Fruit fly (Drosophila melanogaster) whole organism, embryonic: ENCODE measurements around the gene PAPLA1.

Experiments used
- Abd-B ChIP-seq: fragments of 200-800 bp; sonication (Bioruptor generic); optimal IDR thresholded peaks from 2 replicates; lab custom pipeline; 2018; ENCODE audit warnings: missing biosample characterization, mild to moderate bottlenecking, missing genetic modification characterization, moderate library complexity
- Adf1 ChIP-seq: fragments of 200-800 bp; sonication (Bioruptor generic); IDR thresholded peaks from 2 replicates; pipeline ENCODE4 v1.3.6; 2022; ENCODE audit warnings: missing biosample characterization, missing genetic modification characterization
- B-H2 ChIP-seq: fragments of 200-800 bp; sonication (Bioruptor generic); optimal IDR thresholded peaks from 2 replicates; lab custom pipeline; 2018; ENCODE audit warnings: missing biosample characterization, mild to moderate bottlenecking, missing genetic modification characterization
- Bgb ChIP-seq: fragments of 200-800 bp; sonication (Bioruptor generic); IDR thresholded peaks from 2 replicates; pipeline ENCODE4 v1.3.6; 2022; ENCODE audit warnings: missing biosample characterization, missing genetic modification characterization; ENCODE audit not compliant: partially characterized antibody
- C15 ChIP-seq: fragments of 200-800 bp; sonication (Bioruptor generic); IDR thresholded peaks from 3 replicates; pipeline ENCODE4 v1.3.6; 2022; ENCODE audit warnings: missing biosample characterization, missing genetic modification characterization
- CG10462 ChIP-seq: fragments of 200-800 bp; sonication (Bioruptor generic); optimal IDR thresholded peaks from 2 replicates; lab custom pipeline; 2016; ENCODE audit warnings: missing biosample characterization, missing genetic modification characterization
- CG12659 ChIP-seq: fragments of 200-800 bp; sonication (Bioruptor generic); optimal IDR thresholded peaks from 3 replicates; lab custom pipeline; 2017; ENCODE audit warnings: mild to moderate bottlenecking, missing biosample characterization, missing genetic modification reagents, missing genetic modification characterization
- CG13424 ChIP-seq: fragments of 200-800 bp; sonication (Bioruptor generic); optimal IDR thresholded peaks from 2 replicates; lab custom pipeline; 2019; ENCODE audit warnings: missing biosample characterization, mild to moderate bottlenecking, missing genetic modification characterization, moderate library complexity
- CG15514 ChIP-seq: fragments of 200-800 bp; sonication (Bioruptor generic); optimal IDR thresholded peaks from 3 replicates; lab custom pipeline; 2017; ENCODE audit warnings: missing biosample characterization, missing genetic modification characterization, mild to moderate bottlenecking, moderate library complexity, missing genetic modification reagents
- CG2116 ChIP-seq: fragments of 200-800 bp; sonication (Bioruptor generic); optimal IDR thresholded peaks from 3 replicates; lab custom pipeline; 2018; ENCODE audit warnings: missing biosample characterization, mild to moderate bottlenecking, missing genetic modification characterization
- CG3281 ChIP-seq: fragments of 200-800 bp; sonication (Bioruptor generic); optimal IDR thresholded peaks from 3 replicates; lab custom pipeline; 2017; ENCODE audit warnings: missing biosample characterization, mild to moderate bottlenecking, missing genetic modification characterization
- CG3407 ChIP-seq: fragments of 200-800 bp; sonication (Bioruptor generic); optimal IDR thresholded peaks from 2 replicates; lab custom pipeline; 2018; ENCODE audit warnings: missing biosample characterization, mild to moderate bottlenecking, missing genetic modification characterization
- CG34422 ChIP-seq: fragments of 200-800 bp; sonication (Bioruptor generic); IDR thresholded peaks from 3 replicates; pipeline ENCODE4 v1.3.6; 2022; ENCODE audit warnings: missing biosample characterization, missing genetic modification characterization
- CG3838 ChIP-seq: fragments of 200-800 bp; sonication (Bioruptor generic); optimal IDR thresholded peaks from 3 replicates; lab custom pipeline; 2016; ENCODE audit warnings: missing biosample characterization, missing genetic modification characterization
- CG4707 ChIP-seq: fragments of 200-800 bp; sonication (Bioruptor generic); optimal IDR thresholded peaks from 2 replicates; lab custom pipeline; 2018; ENCODE audit warnings: missing biosample characterization, mild to moderate bottlenecking, missing genetic modification characterization, moderate library complexity
- CG5953 ChIP-seq: fragments of 200-800 bp; sonication (Bioruptor generic); IDR thresholded peaks from 2 replicates; pipeline ENCODE4 v1.3.6; 2022; ENCODE audit warnings: missing biosample characterization, missing genetic modification characterization
- CG6254 ChIP-seq: fragments of 200-800 bp; sonication (Bioruptor generic); optimal IDR thresholded peaks from 3 replicates; lab custom pipeline; 2017; ENCODE audit warnings: mild to moderate bottlenecking, missing biosample characterization, missing genetic modification reagents, missing genetic modification characterization
- CG8290 ChIP-seq, 3 experiments: fragments of 200-800 bp; sonication (Bioruptor generic); optimal IDR thresholded peaks; 2 replicates each; lab custom pipeline; 2016 to 2019; ENCODE audit warnings: missing biosample characterization in 3 of 3, missing genetic modification characterization in 3 of 3, mild to moderate bottlenecking in 2 of 3, moderate library complexity in 1 of 3
- CTCF ChIP-seq: fragments of 200-800 bp; sonication (Bioruptor generic); optimal IDR thresholded peaks from 2 replicates; lab custom pipeline; 2017; ENCODE audit warnings: missing biosample characterization, mild to moderate bottlenecking, missing genetic modification characterization, moderate library complexity
- CkIIα-i1 ChIP-seq: fragments of 200-800 bp; sonication (Bioruptor generic); IDR thresholded peaks from 2 replicates; pipeline ENCODE4 v1.3.6; 2022; ENCODE audit warnings: missing biosample characterization, missing genetic modification characterization
- CoRest ChIP-seq: fragments of 200-800 bp; sonication (Bioruptor generic); optimal IDR thresholded peaks from 3 replicates; lab custom pipeline; 2018; ENCODE audit warnings: missing biosample characterization, mild to moderate bottlenecking, missing genetic modification characterization, moderate library complexity
- CrebB ChIP-seq: fragments of 200-800 bp; sonication (Bioruptor generic); optimal IDR thresholded peaks from 3 replicates; lab custom pipeline; 2018; ENCODE audit warnings: missing biosample characterization, mild to moderate bottlenecking, missing genetic modification characterization
- Dip2 ChIP-seq: fragments of 200-800 bp; sonication (Bioruptor generic); IDR thresholded peaks from 2 replicates; pipeline ENCODE4 v1.3.6; 2022; ENCODE audit warnings: missing biosample characterization, missing genetic modification characterization
- Dll ChIP-seq: fragments of 200-800 bp; sonication (Bioruptor generic); IDR thresholded peaks from 4 replicates; pipeline ENCODE4 v1.3.6; 2022; ENCODE audit warnings: missing biosample characterization, missing genetic modification characterization; ENCODE audit not compliant: partially characterized antibody
- Doc3 ChIP-seq: fragments of 200-800 bp; sonication (Bioruptor generic); IDR thresholded peaks from 3 replicates; pipeline ENCODE4 v1.3.6; 2022; ENCODE audit warnings: missing biosample characterization, missing genetic modification characterization; ENCODE audit not compliant: partially characterized antibody
- Fer1 ChIP-seq: fragments of 200-800 bp; sonication (Bioruptor generic); optimal IDR thresholded peaks from 2 replicates; lab custom pipeline; 2017; ENCODE audit warnings: missing biosample characterization, mild to moderate bottlenecking, missing genetic modification characterization
- Gug ChIP-seq: fragments of 200-800 bp; sonication (Bioruptor generic); IDR thresholded peaks from 4 replicates; pipeline ENCODE4 v1.3.6; 2022; ENCODE audit warnings: missing biosample characterization, missing genetic modification characterization
- HLH54F ChIP-seq: fragments of 200-800 bp; sonication (Bioruptor generic); optimal IDR thresholded peaks from 3 replicates; lab custom pipeline; 2016; ENCODE audit warnings: missing biosample characterization, missing genetic modification characterization
- MESR4 ChIP-seq: fragments of 200-800 bp; sonication (Bioruptor generic); optimal IDR thresholded peaks from 2 replicates; lab custom pipeline; 2018; ENCODE audit warnings: missing biosample characterization, mild to moderate bottlenecking, missing genetic modification characterization, moderate library complexity
- Mad ChIP-seq: fragments of 200-800 bp; sonication (Bioruptor generic); optimal IDR thresholded peaks from 2 replicates; lab custom pipeline; 2016; ENCODE audit warnings: missing biosample characterization, missing genetic modification characterization
- NC2α ChIP-seq: fragments of 200-800 bp; sonication (Bioruptor generic); optimal IDR thresholded peaks from 2 replicates; lab custom pipeline; 2016; ENCODE audit warnings: missing biosample characterization, missing genetic modification characterization
- Neu2 ChIP-seq: fragments of 200-800 bp; sonication (Bioruptor generic); optimal IDR thresholded peaks from 3 replicates; lab custom pipeline; 2016; ENCODE audit warnings: missing biosample characterization, missing genetic modification characterization, borderline replicate concordance
- PHDP ChIP-seq: fragments of 200-800 bp; sonication (Bioruptor generic); optimal IDR thresholded peaks from 3 replicates; lab custom pipeline; 2018; ENCODE audit warnings: missing biosample characterization, mild to moderate bottlenecking, missing genetic modification characterization, moderate library complexity
- Vsx1 ChIP-seq: fragments of 200-800 bp; sonication (Bioruptor generic); optimal IDR thresholded peaks from 2 replicates; lab custom pipeline; 2017; ENCODE audit warnings: missing biosample characterization, mild to moderate bottlenecking, missing genetic modification characterization, missing genetic modification reagents
- bigmax ChIP-seq: fragments of 200-800 bp; sonication (Bioruptor generic); optimal IDR thresholded peaks from 2 replicates; lab custom pipeline; 2018; ENCODE audit warnings: missing biosample characterization, mild to moderate bottlenecking, missing genetic modification characterization
- cwo ChIP-seq: fragments of 200-800 bp; sonication (Bioruptor generic); optimal IDR thresholded peaks from 3 replicates; lab custom pipeline; 2017; ENCODE audit warnings: missing biosample characterization, missing genetic modification characterization, mild to moderate bottlenecking, moderate library complexity, missing genetic modification reagents
- ewg ChIP-seq: fragments of 200-800 bp; sonication (Bioruptor generic); optimal IDR thresholded peaks from 3 replicates; lab custom pipeline; 2017; ENCODE audit warnings: mild to moderate bottlenecking, missing biosample characterization, missing genetic modification reagents, missing genetic modification characterization
- h ChIP-seq: fragments of >200 bp; optimal IDR thresholded peaks from 2 replicates; lab custom pipeline; 2017
- hb ChIP-seq: fragments of 200-800 bp; sonication (Bioruptor generic); IDR thresholded peaks from 3 replicates; pipeline ENCODE4 v1.3.6; 2022; ENCODE audit warnings: missing biosample characterization, missing genetic modification characterization; ENCODE audit not compliant: partially characterized antibody
- hth ChIP-seq: fragments of >200 bp; optimal IDR thresholded peaks from 2 replicates; lab custom pipeline; 2017; ENCODE audit warnings: inconsistent platforms
- lmd ChIP-seq: fragments of 200-800 bp; sonication (Bioruptor generic); IDR thresholded peaks from 2 replicates; pipeline ENCODE4 v1.3.6; 2022; ENCODE audit warnings: missing biosample characterization, missing genetic modification characterization
- lov ChIP-seq, 2 experiments: fragments of 200-800 bp in 1 of 2; fragments of >200 bp in 1 of 2; sonication (Bioruptor generic) in 1 of 2; IDR thresholded peaks in 1 of 2; optimal IDR thresholded peaks in 1 of 2; 2 replicates in 1 of 2; 3 replicates in 1 of 2; pipeline versions ENCODE4 v1.3.6 to Lab custom; 2017 to 2022; ENCODE audit warnings: missing biosample characterization in 1 of 2, missing genetic modification characterization in 1 of 2
- mirr ChIP-seq: fragments of 200-800 bp; sonication (Bioruptor generic); optimal IDR thresholded peaks from 3 replicates; lab custom pipeline; 2018; ENCODE audit warnings: missing biosample characterization, mild to moderate bottlenecking, missing genetic modification characterization
- pnt ChIP-seq: fragments of 200-800 bp; sonication (Bioruptor generic); optimal IDR thresholded peaks from 3 replicates; lab custom pipeline; 2016; ENCODE audit warnings: missing biosample characterization, missing genetic modification characterization
- row ChIP-seq: fragments of 200-800 bp; sonication (Bioruptor generic); IDR thresholded peaks from 3 replicates; pipeline ENCODE4 v1.3.6; 2022; ENCODE audit warnings: missing biosample characterization, missing genetic modification characterization
- sna ChIP-seq: fragments of 200-800 bp; sonication (Bioruptor generic); IDR thresholded peaks from 2 replicates; pipeline ENCODE4 v1.3.6; 2022; ENCODE audit warnings: missing biosample characterization, missing genetic modification characterization; ENCODE audit not compliant: partially characterized antibody
- sug ChIP-seq: fragments of 200-800 bp; optimal IDR thresholded peaks from 2 replicates; lab custom pipeline; 2019; ENCODE audit warnings: missing biosample characterization, mild to moderate bottlenecking, missing genetic modification characterization, moderate library complexity
- usp ChIP-seq: fragments of >200 bp; optimal IDR thresholded peaks from 2 replicates; lab custom pipeline; 2017; ENCODE audit warnings: missing biosample characterization, missing genetic modification characterization
- wek ChIP-seq: fragments of 200-800 bp; sonication (Bioruptor generic); optimal IDR thresholded peaks from 3 replicates; lab custom pipeline; 2018; ENCODE audit warnings: missing biosample characterization, mild to moderate bottlenecking, missing genetic modification characterization, moderate library complexity

The PAPLA1 gene

DNA sequence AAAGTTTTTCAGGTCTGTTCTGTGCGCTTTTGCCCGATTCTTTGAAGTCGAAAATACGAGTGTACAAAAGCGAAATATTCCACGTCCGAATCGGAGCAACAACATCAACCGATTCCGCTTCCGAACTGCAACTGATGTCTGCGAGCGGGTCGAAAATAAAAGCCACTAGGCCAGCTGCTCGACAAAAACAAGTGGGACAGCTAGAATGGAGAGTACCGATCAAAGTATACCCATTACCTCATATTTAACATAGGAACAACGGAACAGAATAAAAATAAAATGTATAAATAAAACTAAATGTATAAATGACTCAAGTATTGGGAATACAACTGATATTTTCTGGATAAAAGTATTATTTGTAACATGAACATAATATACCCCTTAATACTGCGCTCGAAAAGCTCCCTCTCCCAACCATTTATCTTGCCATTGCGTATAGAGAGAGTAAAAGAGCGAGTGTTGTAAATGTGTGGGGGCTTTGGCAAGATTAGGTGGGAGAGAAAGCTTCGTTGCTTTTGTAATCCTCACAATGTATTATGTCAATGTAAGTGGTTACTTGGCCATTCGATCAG lies 45.6 kb upstream of the PAPLA1 start, which contains the start of gene SLC5A11 (continued):
- TF ChIP-seq pnt (GFP tag; lab: Kevin White, UChicago) = peak; percentile 78
- TF ChIP-seq wek = peak; percentile 49
- TF ChIP-seq Doc3 (GFP tag; lab: Robert Waterston, UW) = no peak
- peak; percentile 80 for TF ChIP-seq Adf1 (GFP tag; lab: Robert Waterston, UW)
- peak; percentile 28 for TF ChIP-seq MESR4 (GFP tag; lab: Kevin White, UChicago)
- TF ChIP-seq CTCF (GFP tag; lab: Kevin White, UChicago) = peak; percentile 50
- TF ChIP-seq CG4707 (GFP tag; lab: Kevin White, UChicago) = peak; percentile 81
- no peak for TF ChIP-seq sna (GFP tag; lab: Robert Waterston, UW)
- TF ChIP-seq lov (optimal IDR thresholded peaks at IDR 0.05; lab: Kevin White, UChicago) = no peak
- peak; percentile 87 for TF ChIP-seq lov (GFP tag; IDR thresholded peaks at IDR 0.05; lab: Robert Waterston, UW)
- TF ChIP-seq CG3838 (GFP tag; lab: Kevin White, UChicago) = peak; percentile 97
- TF ChIP-seq hb (GFP tag; lab: Robert Waterston, UW) = no peak
- peak; percentile 22 for TF ChIP-seq NC2α (GFP tag; lab: Kevin White, UChicago)
- TF ChIP-seq lmd (GFP tag; lab: Robert Waterston, UW) = peak; percentile 98
- peak; percentile 96 for TF ChIP-seq CG10462 (GFP tag; lab: Kevin White, UChicago)
- peak; percentile 86 for TF ChIP-seq CG3407 (GFP tag; lab: Kevin White, UChicago)
- peak; percentile 97 for TF ChIP-seq C15 (GFP tag; lab: Robert Waterston, UW)
- TF ChIP-seq bigmax (GFP tag; lab: Kevin White, UChicago) = peak; percentile 45
- TF ChIP-seq CG2116 (GFP tag; lab: Kevin White, UChicago) = peak; percentile 62
- TF ChIP-seq h (lab: Kevin White, UChicago) = no peak
- peak; percentile 95 for TF ChIP-seq Vsx1 (GFP tag; lab: Kevin White, UChicago)
- peak; percentile 38; the same call in 1 of the 2 replicates for TF ChIP-seq Bgb (GFP tag; lab: Robert Waterston, UW)
- peak; percentile 61; the same call in 1 of the 2 replicates for TF ChIP-seq Dip2
- TF ChIP-seq CG6254 (GFP tag; lab: Kevin White, UChicago) = peak; percentile 89
- TF ChIP-seq CG3281 (GFP tag; lab: Kevin White, UChicago) = peak; percentile 96
- TF ChIP-seq HLH54F (GFP tag; lab: Kevin White, UChicago) = peak; percentile 76
- peak; percentile 53 for TF ChIP-seq Mad (GFP tag; lab: Kevin White, UChicago)
- TF ChIP-seq CG12659 (GFP tag; lab: Kevin White, UChicago) = peak; percentile 96
- TF ChIP-seq ewg (GFP tag; lab: Kevin White, UChicago) = peak; percentile 83
- TF ChIP-seq CrebB (tag; lab: Kevin White, UChicago) = peak; percentile 94
- TF ChIP-seq PHDP = peak; percentile 97
- TF ChIP-seq cwo = peak; percentile 97
- no peak for TF ChIP-seq usp (GFP tag; lab: Kevin White, UChicago)
- peak; percentile 75 for TF ChIP-seq mirr (GFP tag; lab: Kevin White, UChicago)
- TF ChIP-seq CG5953 (GFP tag; lab: Robert Waterston, UW) = peak; percentile 93
- peak; percentile 99 for TF ChIP-seq Fer1 (GFP tag; lab: Kevin White, UChicago)
- peak; percentile 87 for TF ChIP-seq Gug (GFP tag; lab: Robert Waterston, UW)
- peak; percentile 94 for TF ChIP-seq CoRest
- TF ChIP-seq CG13424 (tag; lab: Kevin White, UChicago) = peak; percentile 97
- TF ChIP-seq CG8290 (GFP tag; optimal IDR thresholded peaks at IDR 0.05; lab: Kevin White, UChicago) = peak; percentile 93
- peak in 1 of 2 experiments; percentile 57 for TF ChIP-seq CG8290 (tag; optimal IDR thresholded peaks at IDR 0.05; lab: Kevin White, UChicago)
- TF ChIP-seq hth (lab: Kevin White, UChicago) = no peak
- TF ChIP-seq CkIIα-i1 (GFP tag; lab: Robert Waterston, UW) = no peak
- no peak for TF ChIP-seq Dll
- peak; percentile 80 for TF ChIP-seq Neu2 (GFP tag; lab: Kevin White, UChicago)
- TF ChIP-seq CG15514 (GFP tag; lab: Kevin White, UChicago) = peak; percentile 92
- peak; percentile 97 for TF ChIP-seq CG34422 (GFP tag; lab: Robert Waterston, UW)
- TF ChIP-seq row = peak; percentile 100
- TF ChIP-seq Abd-B (GFP tag; lab: Kevin White, UChicago) = peak; percentile 99
- TF ChIP-seq B-H2 (GFP tag; lab: Kevin White, UChicago) = peak; percentile 88
- TF ChIP-seq sug (tag; lab: Kevin White, UChicago) = peak; percentile 99
